Fruit fly (Drosophila melanogaster) whole organism, wandering third instar larva: Measurements from ENCODE around the gene Sb.

Experiments
- CG32264 ChIP-seq: fragments of 200-800 bp; sonication (Bioruptor generic); optimal IDR thresholded peaks from 2 replicates; lab custom pipeline; 2016; ENCODE audit warnings: missing biosample characterization, missing genetic modification characterization
- CG9705 ChIP-seq: fragments of 200-800 bp; sonication (Bioruptor generic); optimal IDR thresholded peaks from 2 replicates; lab custom pipeline; 2018; ENCODE audit warnings: missing biosample characterization, mild to moderate bottlenecking, missing genetic modification characterization
- CrebA ChIP-seq: fragments of 200-800 bp; sonication (Bioruptor generic); optimal IDR thresholded peaks from 2 replicates; lab custom pipeline; 2016; ENCODE audit warnings: missing biosample characterization, mild to moderate bottlenecking, missing genetic modification characterization, borderline replicate concordance
- Dfd ChIP-seq: fragments of >200 bp; optimal IDR thresholded peaks from 2 replicates; lab custom pipeline; 2017; ENCODE audit warnings: missing biosample characterization, missing genetic modification characterization
- Dif ChIP-seq: fragments of 200-275, 200-300 bp; sonication (Bioruptor generic); optimal IDR thresholded peaks from 2 replicates; lab custom pipeline; 2018; ENCODE audit warnings: missing biosample characterization, missing genetic modification characterization; ENCODE audit not compliant: partially characterized antibody
- GATAd ChIP-seq: sonication (Bioruptor generic); optimal IDR thresholded peaks from 2 replicates; lab custom pipeline; 2016; ENCODE audit warnings: missing biosample characterization, missing genetic modification characterization
- HLH106 ChIP-seq: fragments of 200-800 bp; optimal IDR thresholded peaks from 3 replicates; lab custom pipeline; 2019; ENCODE audit warnings: missing biosample characterization, mild to moderate bottlenecking, missing genetic modification characterization, moderate library complexity
- Hnf4 ChIP-seq: fragments of 200-800 bp; sonication (Bioruptor generic); optimal IDR thresholded peaks from 2 replicates; lab custom pipeline; 2016; ENCODE audit warnings: missing biosample characterization, mild to moderate bottlenecking, missing genetic modification characterization
- Hr78 ChIP-seq: fragments of >200 bp; optimal IDR thresholded peaks from 2 replicates; lab custom pipeline; 2017; ENCODE audit warnings: missing biosample characterization, missing genetic modification characterization
- Hr83 ChIP-seq: fragments of 200-300 bp; sonication (Bioruptor generic); optimal IDR thresholded peaks from 2 replicates; lab custom pipeline; 2016; ENCODE audit warnings: missing biosample characterization, mild to moderate bottlenecking, missing genetic modification characterization, moderate library complexity; ENCODE audit not compliant: poor library complexity, severe bottlenecking
- Jra ChIP-seq: sonication (Bioruptor generic); optimal IDR thresholded peaks from 2 replicates; lab custom pipeline; 2016; ENCODE audit warnings: missing biosample characterization, missing genetic modification characterization
- Mio ChIP-seq: sonication (Bioruptor generic); optimal IDR thresholded peaks from 2 replicates; lab custom pipeline; 2016; ENCODE audit warnings: missing biosample characterization, missing genetic modification characterization
- Myc ChIP-seq: fragments of >200 bp; optimal IDR thresholded peaks from 2 replicates; lab custom pipeline; 2017
- N ChIP-seq: fragments of >200 bp; optimal IDR thresholded peaks from 2 replicates; lab custom pipeline; 2018; ENCODE audit warnings: missing biosample characterization, missing external identifiers, missing genetic modification characterization
- OdsH ChIP-seq: fragments of 200-800 bp; sonication (Bioruptor generic); optimal IDR thresholded peaks from 2 replicates; lab custom pipeline; 2016; ENCODE audit warnings: missing biosample characterization, mild to moderate bottlenecking, missing genetic modification characterization
- Rel ChIP-seq, 2 experiments: fragments of 200-800 bp; sonication (Bioruptor generic) in 1 of 2; optimal IDR thresholded peaks; 2 replicates in 1 of 2; 3 replicates in 1 of 2; lab custom pipeline; 2016 to 2019; ENCODE audit warnings: mild to moderate bottlenecking in 2 of 2, missing biosample characterization in 2 of 2, missing genetic modification characterization in 2 of 2, moderate library complexity in 1 of 2
- Sp1 ChIP-seq: fragments of 200-800 bp; sonication (Bioruptor generic); optimal IDR thresholded peaks from 3 replicates; lab custom pipeline; 2019; ENCODE audit warnings: missing biosample characterization, mild to moderate bottlenecking, missing genetic modification characterization, moderate library complexity
- Vsx2 ChIP-seq: fragments of 200-300, 225-300 bp; sonication (Bioruptor generic); optimal IDR thresholded peaks from 2 replicates; lab custom pipeline; 2018; ENCODE audit warnings: missing biosample characterization, missing genetic modification characterization; ENCODE audit not compliant: partially characterized antibody
- br ChIP-seq: fragments of 200-800 bp; sonication (Bioruptor generic); optimal IDR thresholded peaks from 2 replicates; lab custom pipeline; 2016; ENCODE audit warnings: missing biosample characterization, missing genetic modification characterization
- brk ChIP-seq: fragments of 200-800 bp; sonication (Bioruptor generic); optimal IDR thresholded peaks from 2 replicates; lab custom pipeline; 2016; ENCODE audit warnings: missing biosample characterization, mild to moderate bottlenecking, missing genetic modification characterization
- dl ChIP-seq, 2 experiments: fragments of 175-275, 200-275 bp in 1 of 2; fragments of 200-275 bp in 1 of 2; sonication (Bioruptor generic); optimal IDR thresholded peaks; lab custom pipeline; 2018; ENCODE audit warnings: mild to moderate bottlenecking in 2 of 2, missing biosample characterization in 2 of 2, missing genetic modification characterization in 2 of 2, moderate library complexity in 2 of 2; ENCODE audit not compliant: partially characterized antibody in 2 of 2, insufficient read depth in 1 of 2
- dmrt93B ChIP-seq: fragments of 200-800 bp; sonication (Bioruptor generic); optimal IDR thresholded peaks from 2 replicates; lab custom pipeline; 2018; ENCODE audit warnings: missing biosample characterization, mild to moderate bottlenecking, missing genetic modification characterization
- dsf ChIP-seq: sonication (Bioruptor generic); optimal IDR thresholded peaks from 2 replicates; lab custom pipeline; 2016; ENCODE audit warnings: missing biosample characterization, missing genetic modification characterization, borderline replicate concordance
- ey ChIP-seq: fragments of 200-800 bp; sonication (Bioruptor generic); optimal IDR thresholded peaks from 2 replicates; lab custom pipeline; 2016; ENCODE audit warnings: missing biosample characterization, missing genetic modification characterization
- foxo ChIP-seq, 2 experiments: fragments of 200-800 bp; sonication (Bioruptor generic); optimal IDR thresholded peaks; 2 replicates in 1 of 2; 3 replicates in 1 of 2; lab custom pipeline; 2016 to 2017; ENCODE audit warnings: missing biosample characterization in 2 of 2, missing genetic modification characterization in 2 of 2
- fru ChIP-seq: fragments of 200-800 bp; sonication (Bioruptor generic); optimal IDR thresholded peaks from 3 replicates; lab custom pipeline; 2016; ENCODE audit warnings: missing biosample characterization, mild to moderate bottlenecking, missing genetic modification characterization
- h ChIP-seq: fragments of 200-800 bp; sonication (Bioruptor generic); optimal IDR thresholded peaks from 3 replicates; lab custom pipeline; 2016; ENCODE audit warnings: missing biosample characterization, mild to moderate bottlenecking, missing genetic modification characterization
- jim ChIP-seq: fragments of 175-275, 200-325 bp; sonication (Bioruptor generic); optimal IDR thresholded peaks from 2 replicates; lab custom pipeline; 2016; ENCODE audit warnings: missing biosample characterization, mild to moderate bottlenecking, missing genetic modification characterization
- lola ChIP-seq: fragments of >200 bp; optimal IDR thresholded peaks from 2 replicates; lab custom pipeline; 2017; ENCODE audit warnings: missing biosample characterization, missing genetic modification characterization
- pan ChIP-seq: fragments of >200 bp; optimal IDR thresholded peaks from 2 replicates; lab custom pipeline; 2017
- psq ChIP-seq: fragments of 200-800 bp; sonication (Bioruptor generic); optimal IDR thresholded peaks from 3 replicates; lab custom pipeline; 2017; ENCODE audit warnings: missing biosample characterization, mild to moderate bottlenecking, missing genetic modification characterization, moderate library complexity
- rgr ChIP-seq: fragments of 200-800 bp; sonication (Bioruptor generic); optimal IDR thresholded peaks from 3 replicates; lab custom pipeline; 2016; ENCODE audit warnings: missing biosample characterization, mild to moderate bottlenecking, missing genetic modification characterization
- sage ChIP-seq: fragments of 200-800 bp; sonication (Bioruptor generic); optimal IDR thresholded peaks from 2 replicates; lab custom pipeline; 2016; ENCODE audit warnings: missing biosample characterization, mild to moderate bottlenecking, missing genetic modification characterization
- sv ChIP-seq: fragments of 200-800 bp; sonication (Bioruptor generic); optimal IDR thresholded peaks from 3 replicates; lab custom pipeline; 2016; ENCODE audit warnings: missing biosample characterization, missing genetic modification characterization
- tai ChIP-seq: sonication (Bioruptor generic); optimal IDR thresholded peaks from 2 replicates; lab custom pipeline; 2016; ENCODE audit warnings: missing biosample characterization, missing genetic modification characterization
- usp ChIP-seq: fragments of >200 bp; optimal IDR thresholded peaks from 2 replicates; lab custom pipeline; 2017; ENCODE audit warnings: missing biosample characterization, missing genetic modification characterization
- woc ChIP-seq: sonication (Bioruptor generic); optimal IDR thresholded peaks from 2 replicates; lab custom pipeline; 2016; ENCODE audit warnings: missing biosample characterization, mild to moderate bottlenecking, missing genetic modification characterization

Gene Sb

dm6 chr3R:16083578-16083977 lies 32.4 kb upstream of the Sb start, which contains the start of gene sxe2:
TSS of gene sxe2 (plus strand) at chr3R:16083878.
- TF ChIP-seq Hr83 (GFP tag; lab: Kevin White, UChicago) (no peak), N (GFP tag; lab: Kevin White, UChicago) (no peak), sage (GFP tag; lab: Kevin White, UChicago) (no peak), foxo (GFP tag; optimal IDR thresholded peaks at IDR 0.05; lab: Kevin White, UChicago) (no peak), Dfd (no peak), Jra (GFP tag; lab: Kevin White, UChicago) (no peak), Mio (GFP tag; lab: Kevin White, UChicago) (no peak), h (GFP tag; lab: Kevin White, UChicago) (no peak), lola (GFP tag; lab: Kevin White, UChicago) (no peak), sv (GFP tag; lab: Kevin White, UChicago) (no peak), psq (no peak), CG32264 (no peak), pan (lab: Kevin White, UChicago) (no peak), rgr (GFP tag; lab: Kevin White, UChicago) (no peak), Rel (GFP tag; optimal IDR thresholded peaks at IDR 0.05; lab: Kevin White, UChicago) (no peak), Rel (tag; optimal IDR thresholded peaks at IDR 0.05; lab: Kevin White, UChicago) (no peak)
- TF ChIP-seq, all 38 proteins: peak for 0

- TF ChIP-seq psq, result no peak
- no peak for TF ChIP-seq usp
- no peak for TF ChIP-seq jim (GFP tag; lab: Kevin White, UChicago)
- TF ChIP-seq foxo (GFP tag; optimal IDR thresholded peaks at IDR 0.05; lab: Kevin White, UChicago), result no peak
- TF ChIP-seq GATAd (GFP tag; lab: Kevin White, UChicago), result no peak
- TF ChIP-seq Hnf4, result no peak
- no peak for TF ChIP-seq sv (GFP tag; lab: Kevin White, UChicago)
- no peak for TF ChIP-seq Myc (lab: Kevin White, UChicago)
- no peak for TF ChIP-seq HLH106 (tag; lab: Kevin White, UChicago)
- no peak for TF ChIP-seq brk (GFP tag; lab: Kevin White, UChicago)
- no peak for TF ChIP-seq dmrt93B (GFP tag; lab: Kevin White, UChicago)
- TF ChIP-seq tai (GFP tag; lab: Kevin White, UChicago), result no peak
- no peak for TF ChIP-seq dsf
Measured at dm6 chr3R:16091910-16092627, 23.9 kb upstream of the Sb start.

dm6 chr3R:16094011-16094729 lies 21.8 kb upstream of the Sb start:
- TF ChIP-seq dsf (no peak), Sp1 (peak; percentile 43), Dif (GFP tag; lab: Kevin White, UChicago) (no peak), h (GFP tag; lab: Kevin White, UChicago) (peak; percentile 51), sv (GFP tag; lab: Kevin White, UChicago) (peak; percentile 55), Hr83 (GFP tag; lab: Kevin White, UChicago) (no peak), rgr (GFP tag; lab: Kevin White, UChicago) (peak; percentile 26), br (peak; percentile 10), N (GFP tag; lab: Kevin White, UChicago) (no peak), GATAd (GFP tag; lab: Kevin White, UChicago) (no peak), tai (GFP tag; lab: Kevin White, UChicago) (no peak), sage (GFP tag; lab: Kevin White, UChicago) (no peak), psq (peak; percentile 51), Jra (GFP tag; lab: Kevin White, UChicago) (no peak), Dfd (no peak), Rel (GFP tag; optimal IDR thresholded peaks at IDR 0.05; lab: Kevin White, UChicago) (no peak), Rel (tag; optimal IDR thresholded peaks at IDR 0.05; lab: Kevin White, UChicago) (no peak), dmrt93B (GFP tag; lab: Kevin White, UChicago) (peak; percentile 11), Hr78 (GFP tag; lab: Kevin White, UChicago) (no peak), CrebA (no peak), foxo (GFP tag; optimal IDR thresholded peaks at IDR 0.05; lab: Kevin White, UChicago) (peak in 1 of 2 experiments; percentile 67), Hnf4 (no peak), Mio (GFP tag; lab: Kevin White, UChicago) (no peak), HLH106 (tag; lab: Kevin White, UChicago) (peak; percentile 37), woc (peak; percentile 67), pan (lab: Kevin White, UChicago) (no peak), dl (GFP tag; optimal IDR thresholded peaks at IDR 0.05; lab: Kevin White, UChicago; ENCODE audit: insufficient read depth in 1 of 2, partially characterized antibody in 2 of 2) (no peak), fru (peak; percentile 55), CG32264 (no peak), Myc (lab: Kevin White, UChicago) (no peak), ey (GFP tag; lab: Kevin White, UChicago) (peak; percentile 15), Vsx2 (GFP tag; lab: Kevin White, UChicago) (no peak), OdsH (GFP tag; lab: Kevin White, UChicago) (peak; percentile 38), CG9705 (no peak)
